Fruit fly (Drosophila melanogaster) whole organism, wandering third instar larva: ENCODE measurements around the gene ps.

ENCODE experiments used
- CG32264 ChIP-seq: fragments of 200-800 bp; sonication (Bioruptor generic); optimal IDR thresholded peaks from 2 replicates; lab custom pipeline; 2016; ENCODE audit warnings: missing biosample characterization, missing genetic modification characterization
- CrebA ChIP-seq: fragments of 200-800 bp; sonication (Bioruptor generic); optimal IDR thresholded peaks from 2 replicates; lab custom pipeline; 2016; ENCODE audit warnings: missing biosample characterization, mild to moderate bottlenecking, missing genetic modification characterization, borderline replicate concordance
- Dfd ChIP-seq: fragments of >200 bp; optimal IDR thresholded peaks from 2 replicates; lab custom pipeline; 2017; ENCODE audit warnings: missing biosample characterization, missing genetic modification characterization
- Dif ChIP-seq: fragments of 200-275, 200-300 bp; sonication (Bioruptor generic); optimal IDR thresholded peaks from 2 replicates; lab custom pipeline; 2018; ENCODE audit warnings: missing biosample characterization, missing genetic modification characterization; ENCODE audit not compliant: partially characterized antibody
- HLH106 ChIP-seq: fragments of 200-800 bp; optimal IDR thresholded peaks from 3 replicates; lab custom pipeline; 2019; ENCODE audit warnings: missing biosample characterization, mild to moderate bottlenecking, missing genetic modification characterization, moderate library complexity
- Hnf4 ChIP-seq: fragments of 200-800 bp; sonication (Bioruptor generic); optimal IDR thresholded peaks from 2 replicates; lab custom pipeline; 2016; ENCODE audit warnings: missing biosample characterization, mild to moderate bottlenecking, missing genetic modification characterization
- Hr78 ChIP-seq: fragments of >200 bp; optimal IDR thresholded peaks from 2 replicates; lab custom pipeline; 2017; ENCODE audit warnings: missing biosample characterization, missing genetic modification characterization
- Hr83 ChIP-seq: fragments of 200-300 bp; sonication (Bioruptor generic); optimal IDR thresholded peaks from 2 replicates; lab custom pipeline; 2016; ENCODE audit warnings: missing biosample characterization, mild to moderate bottlenecking, missing genetic modification characterization, moderate library complexity; ENCODE audit not compliant: poor library complexity, severe bottlenecking
- Jra ChIP-seq: sonication (Bioruptor generic); optimal IDR thresholded peaks from 2 replicates; lab custom pipeline; 2016; ENCODE audit warnings: missing biosample characterization, missing genetic modification characterization
- Mio ChIP-seq: sonication (Bioruptor generic); optimal IDR thresholded peaks from 2 replicates; lab custom pipeline; 2016; ENCODE audit warnings: missing biosample characterization, missing genetic modification characterization
- Myc ChIP-seq: fragments of >200 bp; optimal IDR thresholded peaks from 2 replicates; lab custom pipeline; 2017
- N ChIP-seq: fragments of >200 bp; optimal IDR thresholded peaks from 2 replicates; lab custom pipeline; 2018; ENCODE audit warnings: missing biosample characterization, missing external identifiers, missing genetic modification characterization
- OdsH ChIP-seq: fragments of 200-800 bp; sonication (Bioruptor generic); optimal IDR thresholded peaks from 2 replicates; lab custom pipeline; 2016; ENCODE audit warnings: missing biosample characterization, mild to moderate bottlenecking, missing genetic modification characterization
- Rel ChIP-seq, 2 experiments: fragments of 200-800 bp; sonication (Bioruptor generic) in 1 of 2; optimal IDR thresholded peaks; 2 replicates in 1 of 2; 3 replicates in 1 of 2; lab custom pipeline; 2016 to 2019; ENCODE audit warnings: mild to moderate bottlenecking in 2 of 2, missing biosample characterization in 2 of 2, missing genetic modification characterization in 2 of 2, moderate library complexity in 1 of 2
- Sp1 ChIP-seq: fragments of 200-800 bp; sonication (Bioruptor generic); optimal IDR thresholded peaks from 3 replicates; lab custom pipeline; 2019; ENCODE audit warnings: missing biosample characterization, mild to moderate bottlenecking, missing genetic modification characterization, moderate library complexity
- Vsx2 ChIP-seq: fragments of 200-300, 225-300 bp; sonication (Bioruptor generic); optimal IDR thresholded peaks from 2 replicates; lab custom pipeline; 2018; ENCODE audit warnings: missing biosample characterization, missing genetic modification characterization; ENCODE audit not compliant: partially characterized antibody
- br ChIP-seq: fragments of 200-800 bp; sonication (Bioruptor generic); optimal IDR thresholded peaks from 2 replicates; lab custom pipeline; 2016; ENCODE audit warnings: missing biosample characterization, missing genetic modification characterization
- brk ChIP-seq: fragments of 200-800 bp; sonication (Bioruptor generic); optimal IDR thresholded peaks from 2 replicates; lab custom pipeline; 2016; ENCODE audit warnings: missing biosample characterization, mild to moderate bottlenecking, missing genetic modification characterization
- dl ChIP-seq, 2 experiments: fragments of 175-275, 200-275 bp in 1 of 2; fragments of 200-275 bp in 1 of 2; sonication (Bioruptor generic); optimal IDR thresholded peaks; lab custom pipeline; 2018; ENCODE audit warnings: mild to moderate bottlenecking in 2 of 2, missing biosample characterization in 2 of 2, missing genetic modification characterization in 2 of 2, moderate library complexity in 2 of 2; ENCODE audit not compliant: partially characterized antibody in 2 of 2, insufficient read depth in 1 of 2
- dsf ChIP-seq: sonication (Bioruptor generic); optimal IDR thresholded peaks from 2 replicates; lab custom pipeline; 2016; ENCODE audit warnings: missing biosample characterization, missing genetic modification characterization, borderline replicate concordance
- foxo ChIP-seq, 2 experiments: fragments of 200-800 bp; sonication (Bioruptor generic); optimal IDR thresholded peaks; 2 replicates in 1 of 2; 3 replicates in 1 of 2; lab custom pipeline; 2016 to 2017; ENCODE audit warnings: missing biosample characterization in 2 of 2, missing genetic modification characterization in 2 of 2
- h ChIP-seq: fragments of 200-800 bp; sonication (Bioruptor generic); optimal IDR thresholded peaks from 3 replicates; lab custom pipeline; 2016; ENCODE audit warnings: missing biosample characterization, mild to moderate bottlenecking, missing genetic modification characterization
- jim ChIP-seq: fragments of 175-275, 200-325 bp; sonication (Bioruptor generic); optimal IDR thresholded peaks from 2 replicates; lab custom pipeline; 2016; ENCODE audit warnings: missing biosample characterization, mild to moderate bottlenecking, missing genetic modification characterization
- lola ChIP-seq: fragments of >200 bp; optimal IDR thresholded peaks from 2 replicates; lab custom pipeline; 2017; ENCODE audit warnings: missing biosample characterization, missing genetic modification characterization
- pan ChIP-seq: fragments of >200 bp; optimal IDR thresholded peaks from 2 replicates; lab custom pipeline; 2017
- rgr ChIP-seq: fragments of 200-800 bp; sonication (Bioruptor generic); optimal IDR thresholded peaks from 3 replicates; lab custom pipeline; 2016; ENCODE audit warnings: missing biosample characterization, mild to moderate bottlenecking, missing genetic modification characterization
- tai ChIP-seq: sonication (Bioruptor generic); optimal IDR thresholded peaks from 2 replicates; lab custom pipeline; 2016; ENCODE audit warnings: missing biosample characterization, missing genetic modification characterization
- usp ChIP-seq: fragments of >200 bp; optimal IDR thresholded peaks from 2 replicates; lab custom pipeline; 2017; ENCODE audit warnings: missing biosample characterization, missing genetic modification characterization
- woc ChIP-seq: sonication (Bioruptor generic); optimal IDR thresholded peaks from 2 replicates; lab custom pipeline; 2016; ENCODE audit warnings: missing biosample characterization, mild to moderate bottlenecking, missing genetic modification characterization

Gene ps

dm6 chr3R:9496748-9497147 is 79.0 kb downstream of the ps start (continued):
- TF ChIP-seq Sp1 (GFP tag; lab: Kevin White, UChicago) (peak; percentile 41), Mio (GFP tag; lab: Kevin White, UChicago) (no peak), Hr78 (GFP tag; lab: Kevin White, UChicago) (no peak), Dfd (GFP tag; lab: Kevin White, UChicago) (no peak), dsf (GFP tag; lab: Kevin White, UChicago) (peak; percentile 41), OdsH (peak; percentile 49), Rel (GFP tag; optimal IDR thresholded peaks at IDR 0.05; lab: Kevin White, UChicago) (no peak), Rel (tag; optimal IDR thresholded peaks at IDR 0.05; lab: Kevin White, UChicago) (peak; percentile 49), h (GFP tag; lab: Kevin White, UChicago) (peak; percentile 78), br (peak; percentile 77), usp (GFP tag; lab: Kevin White, UChicago) (no peak), pan (no peak), N (GFP tag; lab: Kevin White, UChicago) (peak; percentile 8), CrebA (peak; percentile 82), foxo (GFP tag; optimal IDR thresholded peaks at IDR 0.05; lab: Kevin White, UChicago) (peak in 1 of 2 experiments; percentile 86), Vsx2 (GFP tag; lab: Kevin White, UChicago) (no peak), brk (peak; percentile 72), CG32264 (GFP tag; lab: Kevin White, UChicago) (peak; percentile 42), HLH106 (tag; lab: Kevin White, UChicago) (peak; percentile 75)

DNA sequence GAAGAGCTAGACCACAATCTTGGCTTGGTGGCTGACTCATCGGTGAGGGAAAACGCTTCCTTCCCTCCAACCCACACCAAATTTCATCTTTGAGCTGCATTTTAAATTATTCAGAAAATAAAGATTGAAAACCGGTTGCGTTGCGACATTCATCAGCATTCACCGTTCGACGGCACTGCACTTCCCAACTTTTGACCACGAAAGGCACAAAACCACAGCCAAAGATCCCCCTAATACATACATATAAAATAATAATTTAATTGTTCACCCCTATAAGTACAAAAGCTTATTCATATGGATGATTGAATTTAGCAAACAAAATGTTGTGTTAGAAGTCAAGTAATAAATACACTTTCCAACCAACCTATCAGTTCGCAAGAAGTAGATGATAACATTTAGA is 81.5 kb downstream of the ps start:
- TF ChIP-seq N (GFP tag; lab: Kevin White, UChicago) = no peak
- TF ChIP-seq Jra (GFP tag; lab: Kevin White, UChicago) = no peak
- TF ChIP-seq lola (GFP tag; lab: Kevin White, UChicago) = no peak
- no peak for TF ChIP-seq rgr
- TF ChIP-seq jim (GFP tag; lab: Kevin White, UChicago) = no peak
- TF ChIP-seq woc (GFP tag; lab: Kevin White, UChicago) = no peak
- TF ChIP-seq Hr83 (GFP tag; lab: Kevin White, UChicago) = no peak
- no peak for TF ChIP-seq pan
- no peak for TF ChIP-seq OdsH
- TF ChIP-seq Myc (lab: Kevin White, UChicago) = no peak
- TF ChIP-seq Hnf4 (GFP tag; lab: Kevin White, UChicago) = no peak
- no peak for TF ChIP-seq Dif (GFP tag; lab: Kevin White, UChicago)
- no peak for TF ChIP-seq dl (GFP tag; optimal IDR thresholded peaks at IDR 0.05; lab: Kevin White, UChicago; ENCODE audit: insufficient read depth in 1 of 2, partially characterized antibody in 2 of 2)
- TF ChIP-seq foxo (GFP tag; optimal IDR thresholded peaks at IDR 0.05; lab: Kevin White, UChicago) = no peak

DNA sequence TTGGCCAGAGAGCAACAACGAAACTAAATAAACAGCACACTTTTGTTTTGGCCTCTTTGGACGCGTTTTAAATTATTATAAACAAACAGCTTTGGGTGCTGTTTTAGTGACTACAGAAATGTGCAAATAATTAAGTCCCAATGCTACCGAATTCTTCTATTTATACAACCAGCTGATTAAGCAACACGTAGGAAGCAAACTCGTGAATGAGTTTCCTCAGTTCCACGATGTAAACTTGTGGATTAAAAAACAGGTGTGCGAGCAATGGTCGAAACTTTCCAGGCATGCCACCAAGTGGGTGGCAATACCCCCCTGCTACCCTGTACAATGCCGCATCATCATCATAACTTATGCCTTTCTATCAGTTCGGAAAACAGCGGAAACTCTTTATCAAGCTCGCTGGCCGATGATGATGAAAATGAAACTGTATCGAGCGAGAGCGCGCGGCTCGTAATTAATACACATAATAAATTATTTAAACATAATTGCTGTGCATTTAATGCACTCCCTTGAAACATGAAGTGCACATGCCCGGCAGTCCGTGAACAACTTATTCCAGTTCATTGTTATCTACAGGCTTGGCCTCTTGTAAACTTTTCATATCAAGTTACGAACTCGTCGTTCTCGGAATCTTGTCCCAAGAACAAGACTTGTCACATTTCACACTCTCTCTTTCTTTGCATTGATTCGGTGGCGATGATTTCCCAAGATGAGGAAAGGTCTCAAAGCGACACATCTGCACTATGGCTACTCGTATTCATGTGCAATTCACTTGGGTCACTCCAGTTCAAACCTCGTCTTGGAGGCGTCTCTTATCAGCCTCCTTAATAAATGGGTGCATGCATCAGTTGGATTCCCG is 82.7 kb downstream of the ps start:
- TF ChIP-seq h (GFP tag; lab: Kevin White, UChicago) (peak; percentile 14), CrebA (no peak)

dm6 chr3R:9501489-9502415 is 84.0 kb downstream of the ps start:
- peak; percentile 57 for TF ChIP-seq h (GFP tag; lab: Kevin White, UChicago)
- TF ChIP-seq tai = no peak
- TF ChIP-seq dl (GFP tag; optimal IDR thresholded peaks at IDR 0.05; lab: Kevin White, UChicago; ENCODE audit: insufficient read depth in 1 of 2, partially characterized antibody in 2 of 2) = peak in 1 of 2 experiments; percentile 61
- no peak for TF ChIP-seq HLH106 (tag; lab: Kevin White, UChicago)
- peak; percentile 56 for TF ChIP-seq Dif (GFP tag; lab: Kevin White, UChicago)
- TF ChIP-seq Sp1 (GFP tag; lab: Kevin White, UChicago) = no peak
- TF ChIP-seq, all 38 proteins: peak for 3
